Worm (Caenorhabditis elegans) whole organism, late embryonic: Measurements from ENCODE around the gene R12B2.2.

Experiments
- C08G9.2 ChIP-seq: sonication (generic microtip); optimal IDR thresholded peaks from 2 replicates; lab custom pipeline; 2016; ENCODE audit warnings: mild to moderate bottlenecking, missing genetic modification characterization, moderate library complexity, missing compliant biosample characterization
- ceh-14 ChIP-seq: sonication (generic microtip); optimal IDR thresholded peaks from 2 replicates; lab custom pipeline; 2016; ENCODE audit warnings: missing genotype, missing genetic modification characterization, missing compliant biosample characterization
- fkh-10 ChIP-seq: fragments of 150-350 bp; optimal IDR thresholded peaks from 2 replicates; lab custom pipeline; 2014; ENCODE audit warnings: missing biosample characterization, missing genetic modification reagents, missing genetic modification characterization
- gmeb-2 ChIP-seq: sonication (generic microtip); optimal IDR thresholded peaks from 2 replicates; lab custom pipeline; 2016; ENCODE audit warnings: missing genetic modification characterization, inconsistent platforms, missing compliant biosample characterization
- nhr-11 ChIP-seq: fragments of 150-350 bp; optimal IDR thresholded peaks from 2 replicates; lab custom pipeline; 2014; ENCODE audit warnings: missing biosample characterization, missing genetic modification characterization

DNA sequence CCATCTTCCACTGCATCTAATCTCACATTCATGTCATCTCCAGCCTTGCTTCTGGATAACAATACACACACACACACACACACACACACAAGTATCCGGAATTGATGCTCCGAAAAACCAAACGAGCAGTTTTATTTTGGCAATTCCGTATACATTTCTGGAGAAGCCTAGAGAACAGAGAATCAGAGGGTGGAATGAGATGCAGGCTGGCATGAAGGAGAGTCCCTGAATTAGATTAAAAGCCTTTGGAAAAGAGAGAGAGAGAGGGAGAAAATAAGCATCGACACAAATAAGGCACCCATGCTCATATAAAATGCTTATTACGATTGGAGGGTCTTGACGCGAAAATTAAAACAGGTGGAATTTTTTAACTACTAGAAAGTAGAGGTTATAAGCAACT lies 46.1 kb upstream of the R12B2.2 start:
- TF ChIP-seq fkh-10 (GFP tag; lab: Kevin White, UChicago) (no peak), gmeb-2 (tag; lab: Kevin White, UChicago) (no peak), ceh-14 (tag; lab: Kevin White, UChicago) (no peak), nhr-11 (tag; lab: Kevin White, UChicago) (no peak), C08G9.2 (tag; lab: Kevin White, UChicago) (no peak)
